Fruit fly (Drosophila melanogaster) whole organism, embryonic: ENCODE measurements around the gene CG8509.

Source experiments
- Atf-2 ChIP-seq: fragments of 200-800 bp; sonication (Bioruptor generic); optimal IDR thresholded peaks from 2 replicates; lab custom pipeline; 2016; ENCODE audit warnings: missing biosample characterization, missing genetic modification characterization
- C15 ChIP-seq: fragments of 200-800 bp; sonication (Bioruptor generic); IDR thresholded peaks from 3 replicates; pipeline ENCODE4 v1.3.6; 2022; ENCODE audit warnings: missing biosample characterization, missing genetic modification characterization
- CG10979 ChIP-seq: fragments of 200-800 bp; sonication (Bioruptor generic); optimal IDR thresholded peaks from 2 replicates; lab custom pipeline; 2018; ENCODE audit warnings: missing biosample characterization, mild to moderate bottlenecking, missing genetic modification characterization, moderate library complexity
- CG11695 ChIP-seq: fragments of 200-800 bp; sonication (Bioruptor generic); IDR thresholded peaks from 3 replicates; pipeline ENCODE4 v1.3.6; 2022; ENCODE audit warnings: missing biosample characterization, missing genetic modification characterization
- CG13287 ChIP-seq: fragments of 200-800 bp; sonication (Bioruptor generic); IDR thresholded peaks from 2 replicates; pipeline ENCODE4 v1.3.6; 2022; ENCODE audit warnings: missing biosample characterization, missing genetic modification characterization; ENCODE audit not compliant: partially characterized antibody
- CG14050 ChIP-seq: fragments of 200-800 bp; sonication (Bioruptor generic); IDR thresholded peaks from 3 replicates; pipeline ENCODE4 v1.3.6; 2022; ENCODE audit warnings: missing biosample characterization, missing genetic modification characterization
- CG14710 ChIP-seq: fragments of 200-800 bp; sonication (Bioruptor generic); optimal IDR thresholded peaks from 3 replicates; lab custom pipeline; 2019; ENCODE audit warnings: missing biosample characterization, mild to moderate bottlenecking, missing genetic modification characterization, moderate library complexity
- CG15073 ChIP-seq: fragments of 200-800 bp; sonication (Bioruptor generic); optimal IDR thresholded peaks from 2 replicates; lab custom pipeline; 2016; ENCODE audit warnings: missing biosample characterization, missing genetic modification characterization
- CG17186 ChIP-seq: fragments of 200-800 bp; sonication (Bioruptor generic); optimal IDR thresholded peaks from 3 replicates; lab custom pipeline; 2017; ENCODE audit warnings: missing biosample characterization, missing genetic modification reagents, missing genetic modification characterization
- CG17612 ChIP-seq: fragments of 200-800 bp; sonication (Bioruptor generic); IDR thresholded peaks from 2 replicates; pipeline ENCODE4 v1.3.6; 2022; ENCODE audit warnings: missing biosample characterization, missing genetic modification characterization
- CG1792 ChIP-seq: fragments of 200-800 bp; sonication (Bioruptor generic); optimal IDR thresholded peaks from 2 replicates; lab custom pipeline; 2016; ENCODE audit warnings: missing biosample characterization, missing genetic modification characterization
- CG2712 ChIP-seq: fragments of 200-800 bp; optimal IDR thresholded peaks from 3 replicates; lab custom pipeline; 2019; ENCODE audit warnings: missing biosample characterization, mild to moderate bottlenecking, missing genetic modification characterization, moderate library complexity
- CG3847 ChIP-seq: fragments of 200-800 bp; sonication (Bioruptor generic); IDR thresholded peaks from 2 replicates; pipeline ENCODE4 v1.3.6; 2022; ENCODE audit warnings: missing biosample characterization, missing genetic modification characterization
- CG6272 ChIP-seq: fragments of 200-800 bp; sonication (Bioruptor generic); IDR thresholded peaks from 2 replicates; pipeline ENCODE4 v1.3.6; 2022; ENCODE audit warnings: missing biosample characterization, missing genetic modification characterization
- CG7839 ChIP-seq: fragments of 200-800 bp; sonication (Bioruptor generic); optimal IDR thresholded peaks from 3 replicates; lab custom pipeline; 2018; ENCODE audit warnings: missing biosample characterization, mild to moderate bottlenecking, missing genetic modification characterization, moderate library complexity
- CG7928 ChIP-seq: fragments of 200-800 bp; sonication (Bioruptor generic); optimal IDR thresholded peaks from 2 replicates; lab custom pipeline; 2017; ENCODE audit warnings: missing biosample characterization, mild to moderate bottlenecking, missing genetic modification characterization
- CG7963 ChIP-seq: fragments of 200-800 bp; sonication (Bioruptor generic); IDR thresholded peaks from 3 replicates; pipeline ENCODE4 v1.3.6; 2022; ENCODE audit warnings: missing biosample characterization, missing genetic modification characterization; ENCODE audit not compliant: partially characterized antibody
- CG8359 ChIP-seq: fragments of 200-800 bp; sonication (Bioruptor generic); optimal IDR thresholded peaks from 2 replicates; lab custom pipeline; 2017; ENCODE audit warnings: missing biosample characterization, mild to moderate bottlenecking, missing genetic modification characterization, borderline replicate concordance
- CG8765 ChIP-seq: fragments of 200-800 bp; sonication (Bioruptor generic); IDR thresholded peaks from 2 replicates; pipeline ENCODE4 v1.3.6; 2022; ENCODE audit warnings: missing biosample characterization, missing genetic modification characterization
- CG9609 ChIP-seq: fragments of 200-800 bp; sonication (Bioruptor generic); optimal IDR thresholded peaks from 3 replicates; lab custom pipeline; 2016; ENCODE audit warnings: missing biosample characterization, missing genetic modification characterization
- Deaf1 ChIP-seq: fragments of 200-800 bp; optimal IDR thresholded peaks from 3 replicates; lab custom pipeline; 2019; ENCODE audit warnings: missing biosample characterization, mild to moderate bottlenecking, missing genetic modification characterization, moderate library complexity
- ERR ChIP-seq: fragments of 200-800 bp; sonication (Bioruptor generic); optimal IDR thresholded peaks from 2 replicates; lab custom pipeline; 2016; ENCODE audit warnings: missing biosample characterization, missing genetic modification characterization
- Hmr ChIP-seq: fragments of 200-800 bp; sonication (Bioruptor generic); optimal IDR thresholded peaks from 3 replicates; lab custom pipeline; 2017; ENCODE audit warnings: mild to moderate bottlenecking, missing biosample characterization, missing genetic modification reagents, missing genetic modification characterization
- MBD-R2 ChIP-seq: fragments of 200-800 bp; sonication (Bioruptor generic); IDR thresholded peaks from 2 replicates; pipeline ENCODE4 v1.3.6; 2022; ENCODE audit warnings: missing biosample characterization, missing genetic modification characterization
- Oaz ChIP-seq: fragments of 200-800 bp; sonication (Bioruptor generic); IDR thresholded peaks from 2 replicates; pipeline ENCODE4 v1.3.6; 2022; ENCODE audit warnings: missing biosample characterization, missing genetic modification characterization
- PHDP ChIP-seq: fragments of 200-800 bp; sonication (Bioruptor generic); optimal IDR thresholded peaks from 3 replicates; lab custom pipeline; 2018; ENCODE audit warnings: missing biosample characterization, mild to moderate bottlenecking, missing genetic modification characterization, moderate library complexity
- Xbp1 ChIP-seq: fragments of 200-800 bp; sonication (Bioruptor generic); optimal IDR thresholded peaks from 3 replicates; lab custom pipeline; 2016; ENCODE audit warnings: missing biosample characterization, mild to moderate bottlenecking, missing genetic modification characterization
- YL-1 ChIP-seq: fragments of 200-800 bp; sonication (Bioruptor generic); optimal IDR thresholded peaks from 3 replicates; lab custom pipeline; 2017; ENCODE audit warnings: missing biosample characterization, mild to moderate bottlenecking, missing genetic modification characterization
- ab ChIP-seq: fragments of 200-800 bp; sonication (Bioruptor generic); optimal IDR thresholded peaks from 2 replicates; lab custom pipeline; 2016; ENCODE audit warnings: missing biosample characterization, missing genetic modification characterization
- ac ChIP-seq: fragments of 200-800 bp; sonication (Bioruptor generic); optimal IDR thresholded peaks from 3 replicates; lab custom pipeline; 2017; ENCODE audit warnings: missing biosample characterization, mild to moderate bottlenecking, missing genetic modification characterization
- amos ChIP-seq: fragments of 200-800 bp; sonication (Bioruptor generic); IDR thresholded peaks from 2 replicates; pipeline ENCODE4 v1.3.6; 2022; ENCODE audit warnings: missing biosample characterization, missing genetic modification characterization; ENCODE audit not compliant: partially characterized antibody
- az2 ChIP-seq: fragments of 200-800 bp; sonication (Bioruptor generic); optimal IDR thresholded peaks from 3 replicates; lab custom pipeline; 2016; ENCODE audit warnings: missing biosample characterization, missing genetic modification characterization
- cg ChIP-seq: fragments of 200-800 bp; sonication (Bioruptor generic); optimal IDR thresholded peaks from 3 replicates; lab custom pipeline; 2019; ENCODE audit warnings: missing biosample characterization, mild to moderate bottlenecking, missing genetic modification characterization, moderate library complexity
- chm ChIP-seq: fragments of 200-800 bp; sonication (Bioruptor generic); IDR thresholded peaks from 2 replicates; pipeline ENCODE4 v1.3.6; 2022; ENCODE audit warnings: missing biosample characterization, missing genetic modification characterization
- dan ChIP-seq: fragments of 200-800 bp; sonication (Bioruptor generic); IDR thresholded peaks from 2 replicates; pipeline ENCODE4 v1.3.6; 2022; ENCODE audit warnings: missing biosample characterization, missing genetic modification characterization
- dmrt99B ChIP-seq: fragments of 200-800 bp; sonication (Bioruptor generic); optimal IDR thresholded peaks from 2 replicates; lab custom pipeline; 2018; ENCODE audit warnings: missing biosample characterization, mild to moderate bottlenecking, missing genetic modification characterization, moderate library complexity
- dpn ChIP-seq, 2 experiments: fragments of 200-800 bp; sonication (Bioruptor generic); optimal IDR thresholded peaks; 3 replicates each; lab custom pipeline; 2016; ENCODE audit warnings: missing biosample characterization in 2 of 2, missing genetic modification characterization in 2 of 2
- eve ChIP-seq, 2 experiments: fragments of >200 bp; optimal IDR thresholded peaks; 2 replicates each; lab custom pipeline; 2017; ENCODE audit warnings: missing biosample characterization in 2 of 2, missing genetic modification characterization in 2 of 2
- jing ChIP-seq: fragments of 200-800 bp; sonication (Bioruptor generic); optimal IDR thresholded peaks from 2 replicates; lab custom pipeline; 2018; ENCODE audit warnings: missing biosample characterization, mild to moderate bottlenecking, missing genetic modification characterization
- kah ChIP-seq: fragments of 200-800 bp; sonication (Bioruptor generic); optimal IDR thresholded peaks from 2 replicates; lab custom pipeline; 2018; ENCODE audit warnings: missing biosample characterization, mild to moderate bottlenecking, missing genetic modification characterization
- klu ChIP-seq: fragments of 200-800 bp; sonication (Bioruptor generic); IDR thresholded peaks from 2 replicates; pipeline ENCODE4 v1.3.6; 2022; ENCODE audit warnings: missing biosample characterization, missing genetic modification characterization
- mld ChIP-seq: fragments of 200-800 bp; sonication (Bioruptor generic); IDR thresholded peaks from 3 replicates; pipeline ENCODE4 v1.3.6; 2022; ENCODE audit warnings: missing biosample characterization, missing genetic modification characterization; ENCODE audit not compliant: partially characterized antibody
- nom ChIP-seq: fragments of 200-800 bp; sonication (Bioruptor generic); optimal IDR thresholded peaks from 2 replicates; lab custom pipeline; 2017; ENCODE audit warnings: missing biosample characterization, missing genetic modification characterization, mild to moderate bottlenecking, moderate library complexity, missing genetic modification reagents
- oc ChIP-seq: fragments of 200-800 bp; sonication (Bioruptor generic); optimal IDR thresholded peaks from 2 replicates; lab custom pipeline; 2018; ENCODE audit warnings: missing biosample characterization, mild to moderate bottlenecking, missing genetic modification characterization, moderate library complexity
- odd ChIP-seq: fragments of 200-800 bp; sonication (Bioruptor generic); optimal IDR thresholded peaks from 2 replicates; lab custom pipeline; 2017; ENCODE audit warnings: missing biosample characterization, mild to moderate bottlenecking, missing genetic modification characterization
- org-1 ChIP-seq: fragments of 200-800 bp; sonication (Bioruptor generic); optimal IDR thresholded peaks from 2 replicates; lab custom pipeline; 2017; ENCODE audit warnings: missing biosample characterization, missing genetic modification characterization
- pros ChIP-seq: fragments of 200-800 bp; sonication (Bioruptor generic); optimal IDR thresholded peaks from 3 replicates; lab custom pipeline; 2019; ENCODE audit warnings: missing biosample characterization, mild to moderate bottlenecking, missing genetic modification characterization, moderate library complexity
- row ChIP-seq: fragments of 200-800 bp; sonication (Bioruptor generic); IDR thresholded peaks from 3 replicates; pipeline ENCODE4 v1.3.6; 2022; ENCODE audit warnings: missing biosample characterization, missing genetic modification characterization
- sim ChIP-seq: fragments of 200-800 bp; sonication (Bioruptor generic); IDR thresholded peaks from 2 replicates; pipeline ENCODE4 v1.3.6; 2022; ENCODE audit warnings: missing biosample characterization, missing genetic modification characterization
- slou ChIP-seq: fragments of 200-800 bp; sonication (Bioruptor generic); optimal IDR thresholded peaks from 3 replicates; lab custom pipeline; 2016; ENCODE audit warnings: missing biosample characterization, missing genetic modification characterization
- vfl ChIP-seq: fragments of 200-800 bp; sonication (Bioruptor generic); optimal IDR thresholded peaks from 2 replicates; lab custom pipeline; 2016; ENCODE audit warnings: missing biosample characterization, missing genetic modification characterization
- zfh2 ChIP-seq: fragments of 200-800 bp; sonication (Bioruptor generic); optimal IDR thresholded peaks from 2 replicates; lab custom pipeline; 2016; ENCODE audit warnings: missing biosample characterization, missing genetic modification characterization

Gene CG8509

DNA sequence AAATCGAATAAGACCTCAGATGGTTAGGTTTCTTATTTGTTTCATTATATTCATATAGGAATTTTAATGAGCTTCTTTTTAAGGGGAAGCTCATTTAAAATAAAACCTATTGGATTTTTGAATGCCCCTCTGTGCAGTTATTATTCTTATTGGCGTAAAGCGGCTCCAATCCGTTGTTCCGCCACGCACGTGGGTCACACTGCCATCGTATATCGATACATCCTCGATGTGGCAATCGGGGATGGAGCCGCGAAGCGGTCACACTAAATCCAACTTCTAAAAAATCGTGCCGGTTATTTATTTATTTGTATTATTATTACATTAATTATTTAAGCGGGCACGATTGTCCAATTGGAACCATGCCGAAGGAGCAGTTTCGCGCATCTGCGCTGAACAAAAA is 46.6 kb upstream of the CG8509 start, which contains the start of gene Polr3A (continued):
- TF ChIP-seq CG7963 (no peak), CG8765 (GFP tag; lab: Robert Waterston, UW) (no peak), MBD-R2 (GFP tag; lab: Robert Waterston, UW) (peak; percentile 90), CG9609 (GFP tag; lab: Kevin White, UChicago) (no peak), amos (GFP tag; lab: Robert Waterston, UW) (peak; percentile 71), CG17186 (GFP tag; lab: Kevin White, UChicago) (peak; percentile 74), CG14050 (GFP tag; lab: Robert Waterston, UW) (no peak), sim (GFP tag; lab: Robert Waterston, UW) (no peak), CG2712 (no peak), oc (tag; lab: Kevin White, UChicago) (no peak), pros (GFP tag; lab: Kevin White, UChicago) (no peak), org-1 (GFP tag; lab: Kevin White, UChicago) (no peak), Oaz (GFP tag; lab: Robert Waterston, UW) (no peak), CG13287 (GFP tag; lab: Robert Waterston, UW) (peak; percentile 75), CG7928 (GFP tag; lab: Kevin White, UChicago) (no peak), Xbp1 (no peak), YL-1 (GFP tag; lab: Kevin White, UChicago) (peak; percentile 5), dmrt99B (tag; lab: Kevin White, UChicago) (no peak), C15 (GFP tag; lab: Robert Waterston, UW) (no peak), ab (GFP tag; lab: Kevin White, UChicago) (no peak), az2 (GFP tag; lab: Kevin White, UChicago) (no peak), cg (GFP tag; lab: Kevin White, UChicago) (no peak), CG3847 (no peak), PHDP (tag; lab: Kevin White, UChicago) (no peak), dan (GFP tag; lab: Robert Waterston, UW) (no peak), zfh2 (GFP tag; lab: Kevin White, UChicago) (no peak), eve (GFP tag; optimal IDR thresholded peaks at IDR 0.05; lab: Kevin White, UChicago) (no peak), nom (GFP tag; lab: Kevin White, UChicago) (no peak), CG8359 (GFP tag; lab: Kevin White, UChicago) (no peak), CG14710 (peak; percentile 88), Deaf1 (no peak), CG1792 (GFP tag; lab: Kevin White, UChicago) (no peak), dpn (GFP tag; optimal IDR thresholded peaks at IDR 0.05; lab: Kevin White, UChicago) (no peak), CG6272 (GFP tag; lab: Robert Waterston, UW) (no peak), Hmr (GFP tag; lab: Kevin White, UChicago) (no peak), Atf-2 (GFP tag; lab: Kevin White, UChicago) (no peak), jing (GFP tag; lab: Kevin White, UChicago) (no peak), slou (no peak), kah (GFP tag; lab: Kevin White, UChicago) (no peak), ERR (GFP tag; lab: Kevin White, UChicago) (no peak), CG10979 (tag; lab: Kevin White, UChicago) (no peak), vfl (GFP tag; lab: Kevin White, UChicago) (no peak), row (peak; percentile 7; the same call in 1 of the 3 replicates), CG17612 (GFP tag; lab: Robert Waterston, UW) (no peak), ac (GFP tag; lab: Kevin White, UChicago) (no peak), CG15073 (GFP tag; lab: Kevin White, UChicago) (no peak), CG11695 (GFP tag; lab: Robert Waterston, UW) (no peak), mld (0 out of 3 replicates have a peak, but pooled peaks have one; percentile 18), odd (GFP tag; lab: Kevin White, UChicago) (no peak), CG7839 (tag; lab: Kevin White, UChicago) (no peak), chm (GFP tag; lab: Robert Waterston, UW) (no peak), klu (no peak)
